Fruit fly (Drosophila melanogaster): ENCODE measurements around the gene CG12237.

Gene CG12237

DNA sequence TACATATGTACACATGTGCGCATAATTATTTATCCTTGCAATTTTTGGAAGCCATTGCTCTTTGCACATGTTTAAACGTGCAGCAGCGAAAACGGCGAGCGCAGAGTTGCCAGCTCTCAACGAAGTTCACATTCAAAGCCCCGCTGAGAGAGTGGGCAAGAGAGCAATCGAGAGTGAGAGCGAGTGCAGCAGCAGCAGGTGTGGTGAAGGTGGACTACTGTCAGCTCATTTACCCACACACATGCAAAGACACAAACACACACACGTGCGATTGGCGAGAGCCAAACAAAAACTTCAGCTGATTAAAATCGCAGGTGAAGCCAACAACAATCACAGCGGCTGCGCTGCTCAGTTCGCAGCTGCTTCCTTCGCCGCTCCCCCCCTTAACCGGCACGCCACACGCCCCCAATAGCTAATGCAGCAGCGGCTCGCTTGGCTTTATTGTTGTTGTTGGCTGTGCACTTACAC, 11.3 kb downstream of the CG12237 start (continued):
- TF ChIP-seq Fer1 (GFP tag; optimal IDR thresholded peaks at IDR 0.05) = peak; percentile 12
- no peak for TF ChIP-seq Mad (GFP tag; optimal IDR thresholded peaks at IDR 0.05)
- TF ChIP-seq repo (GFP tag; optimal IDR thresholded peaks at IDR 0.05) = no peak
- no peak for TF ChIP-seq pnt (GFP tag; optimal IDR thresholded peaks at IDR 0.05)
- no peak for TF ChIP-seq ERR (GFP tag; optimal IDR thresholded peaks at IDR 0.05)
- no peak for TF ChIP-seq zfh1 (GFP tag; IDR thresholded peaks at IDR 0.05)
- TF ChIP-seq Lhr (GFP tag; optimal IDR thresholded peaks at IDR 0.05) = no peak
- peak; percentile 4 for TF ChIP-seq twi (tag; optimal IDR thresholded peaks at IDR 0.05)
- TF ChIP-seq Nf-YC (tag; optimal IDR thresholded peaks at IDR 0.05) = no peak
- no peak for TF ChIP-seq so (GFP tag; IDR thresholded peaks at IDR 0.05)
- no peak for TF ChIP-seq gem (tag; optimal IDR thresholded peaks at IDR 0.05)
- no peak for TF ChIP-seq CG43689 (GFP tag; IDR thresholded peaks at IDR 0.05)
- TF ChIP-seq Elba2 (GFP tag; optimal IDR thresholded peaks at IDR 0.05) = peak; percentile 3
- no peak for TF ChIP-seq CG1832 (GFP tag; optimal IDR thresholded peaks at IDR 0.05)
- TF ChIP-seq MESR4 (GFP tag; optimal IDR thresholded peaks at IDR 0.05) = peak; percentile 13
- TF ChIP-seq CG15479 (GFP tag; optimal IDR thresholded peaks at IDR 0.05) = peak; percentile 55
- TF ChIP-seq jumu (GFP tag; optimal IDR thresholded peaks at IDR 0.05) = no peak
- TF ChIP-seq D (optimal IDR thresholded peaks at IDR 0.05) = no peak
- TF ChIP-seq D (GFP tag; optimal IDR thresholded peaks at IDR 0.05) = no peak
- 0 out of 3 replicates have a peak, but pooled peaks have one; percentile 44 for TF ChIP-seq HLH4C (GFP tag; IDR thresholded peaks at IDR 0.05; ENCODE audit: partially characterized antibody)
- peak; percentile 49; the same call in 1 of the 2 replicates for TF ChIP-seq CG13287 (GFP tag; IDR thresholded peaks at IDR 0.05; ENCODE audit: partially characterized antibody)
- TF ChIP-seq her (GFP tag; optimal IDR thresholded peaks at IDR 0.05) = no peak

DNA sequence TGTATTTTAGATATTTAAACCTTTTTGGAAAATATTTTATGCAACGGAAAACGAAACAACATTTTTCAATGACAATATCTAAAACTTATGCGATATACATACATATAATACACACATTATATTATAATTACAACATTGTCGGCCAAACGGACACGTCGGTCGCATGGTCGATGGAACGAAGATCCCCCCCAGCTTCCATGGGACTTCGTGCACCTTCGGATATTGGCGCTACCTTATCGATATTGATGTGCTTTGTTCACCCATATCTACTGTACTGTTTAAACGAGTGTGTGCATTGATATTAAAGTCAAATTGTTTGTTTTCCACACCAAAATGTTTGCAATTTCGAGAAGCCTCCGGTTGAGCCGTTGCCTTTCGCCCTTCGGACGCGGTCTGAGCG, 17.3 kb downstream of the CG12237 start, which contains the start of gene CG14212:
TSS of gene CG14212 (plus strand) at position 301 of the 400 bp plus-strand sequence.
- TF ChIP-seq fru (optimal IDR thresholded peaks at IDR 0.05) (no peak), CG4360 (GFP tag; IDR thresholded peaks at IDR 0.05) (no peak), HLHmδ (GFP tag; optimal IDR thresholded peaks at IDR 0.05) (no peak)

DNA sequence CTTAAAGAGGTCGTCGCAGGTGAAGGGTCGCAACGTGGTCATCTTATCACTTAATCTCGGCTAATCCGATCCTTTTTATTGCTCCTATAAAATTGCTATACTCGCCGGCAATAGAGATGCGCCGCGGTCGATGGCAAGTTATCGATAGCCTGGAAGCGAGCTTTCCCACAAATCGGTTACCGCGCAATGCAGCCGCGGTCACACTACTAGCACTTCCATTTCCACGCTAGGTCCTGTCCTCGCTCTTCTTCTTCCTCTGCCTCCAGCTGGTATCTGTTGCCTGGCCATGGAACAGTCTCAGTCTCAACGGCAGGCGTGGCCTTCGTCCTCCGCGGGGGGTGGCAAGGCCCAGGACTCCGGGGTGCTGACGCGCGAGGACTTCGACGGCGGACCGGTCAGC, 19.7 kb downstream of the CG12237 start, which contains the start of the genes Naa20A and MKP-4:
TSS of gene Naa20A (minus strand) at position 151 of the 400 bp plus-strand sequence.
TSS of gene MKP-4 (plus strand) at position 191 of the 400 bp plus-strand sequence.
- TF ChIP-seq MBD-R2 (GFP tag; IDR thresholded peaks at IDR 0.05) = peak; percentile 95
- peak; percentile 48 for TF ChIP-seq stwl (tag; optimal IDR thresholded peaks at IDR 0.05)
- no peak for TF ChIP-seq CG6654 (GFP tag; optimal IDR thresholded peaks at IDR 0.05)
- TF ChIP-seq Myb (GFP tag; optimal IDR thresholded peaks at IDR 0.05) = peak; percentile 16
- peak; percentile 76 for TF ChIP-seq bbx (GFP tag; IDR thresholded peaks at IDR 0.05; ENCODE audit: partially characterized antibody)
- TF ChIP-seq NFAT (GFP tag; IDR thresholded peaks at IDR 0.05) = 0 out of 2 replicates have a peak, but pooled peaks have one; percentile 14
- TF ChIP-seq Doc3 (GFP tag; IDR thresholded peaks at IDR 0.05; ENCODE audit: partially characterized antibody) = peak; percentile 58; the same call in 1 of the 3 replicates
- TF ChIP-seq CG2116 (GFP tag; optimal IDR thresholded peaks at IDR 0.05) = peak; percentile 69
- TF ChIP-seq Opbp (GFP tag; IDR thresholded peaks at IDR 0.05; ENCODE audit: partially characterized antibody) = peak; percentile 76
- TF ChIP-seq trem (tag; optimal IDR thresholded peaks at IDR 0.05) = peak; percentile 26
- TF ChIP-seq row (GFP tag; IDR thresholded peaks at IDR 0.05) = peak; percentile 28; the same call in 1 of the 3 replicates
- TF ChIP-seq klu (GFP tag; IDR thresholded peaks at IDR 0.05) = no peak
- TF ChIP-seq CG17186 (GFP tag; optimal IDR thresholded peaks at IDR 0.05) = peak; percentile 75
- TF ChIP-seq CG10543 (GFP tag; optimal IDR thresholded peaks at IDR 0.05) = no peak
- peak; percentile 31 for TF ChIP-seq CG13624 (GFP tag; optimal IDR thresholded peaks at IDR 0.05)
- TF ChIP-seq gt (GFP tag; IDR thresholded peaks at IDR 0.05) = no peak
- TF ChIP-seq ara (GFP tag; IDR thresholded peaks at IDR 0.05) = no peak
- TF ChIP-seq crp (GFP tag; optimal IDR thresholded peaks at IDR 0.05) = peak in 1 of 2 experiments; percentile 69
- TF ChIP-seq mld (GFP tag; IDR thresholded peaks at IDR 0.05; ENCODE audit: partially characterized antibody) = peak; percentile 76; the same call in 2 of the 3 replicates
- peak; percentile 96 for TF ChIP-seq CG17802 (tag; optimal IDR thresholded peaks at IDR 0.05)
- peak; percentile 81 for TF ChIP-seq amos (GFP tag; IDR thresholded peaks at IDR 0.05; ENCODE audit: partially characterized antibody)
- peak; percentile 73 for TF ChIP-seq Dll (GFP tag; IDR thresholded peaks at IDR 0.05; ENCODE audit: partially characterized antibody)
- TF ChIP-seq her (GFP tag; optimal IDR thresholded peaks at IDR 0.05) = peak; percentile 38
- peak; percentile 35; the same call in 1 of the 2 replicates for TF ChIP-seq CG9932 (GFP tag; IDR thresholded peaks at IDR 0.05)

Data from whole organism, embryonic.